Fruit fly (Drosophila melanogaster): Measurements from ENCODE around the gene if.
A peak's percentile ranks its signal among the peaks of the same experiment; 100 is the strongest.

Gene if

dm6 chrX:16811213-16811749 is 28.0 kb upstream of the if start, which contains the start of gene CG4829 (continued):
- peak; percentile 76 for TF ChIP-seq Hr3 (GFP tag; optimal IDR thresholded peaks at IDR 0.05)
- TF ChIP-seq ato (GFP tag; IDR thresholded peaks at IDR 0.05; ENCODE audit: partially characterized antibody) = no peak
- TF ChIP-seq gsb-n (tag; optimal IDR thresholded peaks at IDR 0.05) = peak; percentile 79
- peak; percentile 86 for TF ChIP-seq Hsf (GFP tag; optimal IDR thresholded peaks at IDR 0.05)
- peak; percentile 87 for TF ChIP-seq CG18262 (tag; optimal IDR thresholded peaks at IDR 0.05)
- peak; percentile 33 for TF ChIP-seq CG4617 (GFP tag; optimal IDR thresholded peaks at IDR 0.05; ENCODE audit: borderline replicate concordance)
- peak; percentile 79 for TF ChIP-seq CG10274 (GFP tag; optimal IDR thresholded peaks at IDR 0.05)
- TF ChIP-seq fru (optimal IDR thresholded peaks at IDR 0.05) = no peak
- TF ChIP-seq yki (optimal IDR thresholded peaks at IDR 0.05) = no peak
- TF ChIP-seq gcm (GFP tag; optimal IDR thresholded peaks at IDR 0.05) = peak; percentile 82
- peak; percentile 68 for TF ChIP-seq Drgx (GFP tag; IDR thresholded peaks at IDR 0.05)
- peak; percentile 86 for TF ChIP-seq her (GFP tag; optimal IDR thresholded peaks at IDR 0.05)
- peak; percentile 86 for TF ChIP-seq danr (GFP tag; IDR thresholded peaks at IDR 0.05)
- TF ChIP-seq CG3065 (GFP tag; optimal IDR thresholded peaks at IDR 0.05) = peak; percentile 29
- peak; percentile 79 for TF ChIP-seq Max (GFP tag; optimal IDR thresholded peaks at IDR 0.05)
- TF ChIP-seq CG15073 (GFP tag; optimal IDR thresholded peaks at IDR 0.05) = peak; percentile 10
- no peak for TF ChIP-seq sna (GFP tag; IDR thresholded peaks at IDR 0.05; ENCODE audit: partially characterized antibody)
- peak; percentile 83 for TF ChIP-seq zfh1 (GFP tag; IDR thresholded peaks at IDR 0.05)
- no peak for TF ChIP-seq h (optimal IDR thresholded peaks at IDR 0.05)
- peak; percentile 74 for TF ChIP-seq ERR (GFP tag; optimal IDR thresholded peaks at IDR 0.05)
- TF ChIP-seq Usf (GFP tag; optimal IDR thresholded peaks at IDR 0.05) = peak; percentile 43
- peak; percentile 81 for TF ChIP-seq chn (GFP tag; optimal IDR thresholded peaks at IDR 0.05)
- peak; percentile 78 for TF ChIP-seq CG5180 (GFP tag; optimal IDR thresholded peaks at IDR 0.05)
- peak; percentile 82 for TF ChIP-seq sug (tag; optimal IDR thresholded peaks at IDR 0.05)
- TF ChIP-seq exex (tag; optimal IDR thresholded peaks at IDR 0.05) = peak; percentile 63
- peak; percentile 75 for TF ChIP-seq CG17568 (GFP tag; optimal IDR thresholded peaks at IDR 0.05)
- peak; percentile 19 for TF ChIP-seq CG3995 (GFP tag; optimal IDR thresholded peaks at IDR 0.05)
- peak; percentile 72 for TF ChIP-seq CG11085 (GFP tag; IDR thresholded peaks at IDR 0.05)
- TF ChIP-seq Mad (GFP tag; optimal IDR thresholded peaks at IDR 0.05) = peak; percentile 77
- no peak for TF ChIP-seq Trl (optimal IDR thresholded peaks at IDR 0.05)
- TF ChIP-seq Trl (GFP tag; optimal IDR thresholded peaks at IDR 0.05) = peak; percentile 87
- TF ChIP-seq NFAT (GFP tag; IDR thresholded peaks at IDR 0.05) = peak; percentile 72; the same call in 1 of the 2 replicates
- peak; percentile 54 for TF ChIP-seq Taf1 (GFP tag; IDR thresholded peaks at IDR 0.05)
- peak; percentile 87 for TF ChIP-seq tgo (GFP tag; IDR thresholded peaks at IDR 0.05)
- TF ChIP-seq Hr78 (GFP tag; optimal IDR thresholded peaks at IDR 0.05) = peak in 1 of 2 experiments; percentile 61
- TF ChIP-seq hbn (GFP tag; IDR thresholded peaks at IDR 0.05; ENCODE audit: partially characterized antibody) = no peak
- TF ChIP-seq gfzf (GFP tag; optimal IDR thresholded peaks at IDR 0.05) = no peak
- peak; percentile 94 for TF ChIP-seq CG2678 (tag; optimal IDR thresholded peaks at IDR 0.05)
- no peak for TF ChIP-seq tll (GFP tag; optimal IDR thresholded peaks at IDR 0.05)
- no peak for TF ChIP-seq YL-1 (GFP tag; optimal IDR thresholded peaks at IDR 0.05)
- TF ChIP-seq Med (GFP tag) = peak; percentile 99
- no peak for TF ChIP-seq Dp (GFP tag; optimal IDR thresholded peaks at IDR 0.05)
- TF ChIP-seq bab2 (GFP tag; optimal IDR thresholded peaks at IDR 0.05) = peak; percentile 86
- TF ChIP-seq CG2202 (tag; optimal IDR thresholded peaks at IDR 0.05) = peak; percentile 31
- TF ChIP-seq Neu2 (GFP tag; optimal IDR thresholded peaks at IDR 0.05; ENCODE audit: borderline replicate concordance) = peak; percentile 22
- peak; percentile 88 for TF ChIP-seq HmgZ (tag; optimal IDR thresholded peaks at IDR 0.05)
- TF ChIP-seq CG8478 (optimal IDR thresholded peaks at IDR 0.05) = no peak
- TF ChIP-seq chm (GFP tag; IDR thresholded peaks at IDR 0.05) = peak; percentile 87; the same call in 1 of the 2 replicates
- peak; percentile 86 for TF ChIP-seq Dek (tag; optimal IDR thresholded peaks at IDR 0.05)
- TF ChIP-seq CG10267 (tag; optimal IDR thresholded peaks at IDR 0.05) = peak; percentile 80
- peak; percentile 78 for TF ChIP-seq dati (GFP tag; IDR thresholded peaks at IDR 0.05)
